Worm (Caenorhabditis elegans): ENCODE results near the gene ZC449.1.

ce11 chrX:5040038-5040437 lies 15.8 kb downstream of the ZC449.1 start:
- TF ChIP-seq ets-7 (tag; optimal IDR thresholded peaks at IDR 0.05), result no peak
- no peak for TF ChIP-seq ceh-36 (tag; optimal IDR thresholded peaks at IDR 0.05)
- no peak for TF ChIP-seq hmg-4 (GFP tag; optimal IDR thresholded peaks at IDR 0.05)
- TF ChIP-seq scrt-1 (GFP tag; IDR thresholded peaks at IDR 0.05), result no peak
- TF ChIP-seq B0310.2 (tag; optimal IDR thresholded peaks at IDR 0.05), result no peak
- no peak for TF ChIP-seq ama-1 (optimal IDR thresholded peaks at IDR 0.05)
- no peak for TF ChIP-seq pes-1 (GFP tag; IDR thresholded peaks at IDR 0.05)
- no peak for TF ChIP-seq tbx-11 (GFP tag; IDR thresholded peaks at IDR 0.05)
- no peak for TF ChIP-seq flt-1 (GFP tag; IDR thresholded peaks at IDR 0.05)
